Fruit fly (Drosophila melanogaster): ENCODE measurements around the gene upd2.

Gene upd2

DNA sequence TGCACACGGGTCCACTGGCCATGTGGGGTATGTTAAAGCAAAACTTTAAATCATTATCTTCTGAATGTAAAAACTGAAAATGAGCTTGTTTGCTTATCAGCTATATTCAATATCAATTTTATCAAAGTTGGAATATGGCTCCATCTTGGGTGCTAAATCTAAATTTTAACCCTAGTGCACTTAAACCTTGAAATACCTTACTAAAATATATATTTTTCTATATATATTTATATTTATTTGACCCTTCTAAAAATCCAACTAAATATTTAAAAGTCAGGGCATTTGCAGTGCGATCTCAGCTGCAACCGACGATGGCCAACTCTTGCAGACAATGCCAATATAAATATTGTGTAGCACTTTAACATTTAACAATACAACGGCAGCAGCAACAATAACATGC lies 19.1 kb upstream of the upd2 start:
- TF ChIP-seq pan (optimal IDR thresholded peaks at IDR 0.05) (no peak), Dll (optimal IDR thresholded peaks at IDR 0.05) (no peak), CG8478 (optimal IDR thresholded peaks at IDR 0.05) (no peak), usp (GFP tag; optimal IDR thresholded peaks at IDR 0.05) (no peak), psq (optimal IDR thresholded peaks at IDR 0.05) (no peak), EcR (GFP tag; optimal IDR thresholded peaks at IDR 0.05) (no peak)

DNA sequence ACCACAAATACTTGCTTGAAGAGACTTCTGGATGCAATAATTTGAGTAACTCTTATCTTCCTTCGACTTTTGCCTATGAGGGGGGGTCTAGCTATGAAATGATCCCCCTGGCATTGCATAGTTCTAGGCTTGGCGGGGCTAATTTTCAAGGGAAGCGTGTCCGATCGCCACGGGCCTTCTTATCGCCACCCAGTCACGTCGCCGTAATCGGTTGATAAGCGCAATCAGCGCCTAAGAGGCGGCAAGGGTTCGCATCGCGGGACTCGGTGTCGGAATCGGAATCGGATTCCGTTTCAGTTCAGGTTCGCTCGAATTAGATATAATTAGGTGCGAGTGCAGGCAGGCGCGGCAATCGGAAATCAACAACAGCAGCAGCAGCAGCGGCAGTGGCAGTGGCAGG lies 18.4 kb upstream of the upd2 start:
- TF ChIP-seq usp (GFP tag; optimal IDR thresholded peaks at IDR 0.05) (no peak), EcR (GFP tag; optimal IDR thresholded peaks at IDR 0.05) (no peak), psq (optimal IDR thresholded peaks at IDR 0.05) (no peak), CG8478 (optimal IDR thresholded peaks at IDR 0.05) (no peak), Dll (optimal IDR thresholded peaks at IDR 0.05) (no peak), pan (optimal IDR thresholded peaks at IDR 0.05) (no peak)

DNA sequence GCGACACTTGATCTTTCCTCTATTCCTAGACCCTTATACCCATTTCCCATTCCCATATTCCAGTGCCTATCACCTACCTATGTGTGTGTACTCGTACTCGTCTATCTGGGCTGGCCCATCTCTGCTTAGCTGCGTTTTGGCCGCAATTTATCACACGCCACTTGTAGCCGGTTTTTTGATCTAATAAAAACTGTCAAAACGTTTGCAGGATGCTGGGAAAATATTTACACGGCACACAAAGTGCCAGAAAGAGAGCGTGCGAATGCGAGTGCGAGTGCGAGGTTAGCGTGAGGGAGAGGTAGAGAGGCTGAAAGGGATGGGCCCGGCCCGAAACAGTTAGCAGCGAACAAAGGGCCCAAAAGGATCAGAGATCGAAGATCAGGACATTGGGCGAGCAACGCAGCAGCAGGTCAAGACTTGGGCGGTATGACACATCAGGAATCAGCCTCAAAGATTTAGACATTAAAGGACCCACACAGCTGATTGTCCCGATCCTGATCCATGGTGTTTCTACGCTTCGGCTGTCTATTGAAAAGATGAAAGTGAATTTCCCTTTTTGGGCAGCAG lies 17.0 kb upstream of the upd2 start:
- TF ChIP-seq EcR (GFP tag; optimal IDR thresholded peaks at IDR 0.05) (no peak), usp (GFP tag; optimal IDR thresholded peaks at IDR 0.05) (no peak), CG8478 (optimal IDR thresholded peaks at IDR 0.05) (no peak), pan (optimal IDR thresholded peaks at IDR 0.05) (no peak), Dll (optimal IDR thresholded peaks at IDR 0.05) (no peak), psq (optimal IDR thresholded peaks at IDR 0.05) (no peak)

- TF ChIP-seq Dll (optimal IDR thresholded peaks at IDR 0.05) (no peak), psq (optimal IDR thresholded peaks at IDR 0.05) (no peak), pan (optimal IDR thresholded peaks at IDR 0.05) (no peak)
Measured at dm6 chrX:18259417-18259816, 16.3 kb upstream of the upd2 start, which contains the start of gene CG15059. TSS of gene CG15059 (minus strand) at chrX:18259517.

- no peak for TF ChIP-seq usp (GFP tag; optimal IDR thresholded peaks at IDR 0.05)
- TF ChIP-seq psq (optimal IDR thresholded peaks at IDR 0.05): no peak
- TF ChIP-seq pan (optimal IDR thresholded peaks at IDR 0.05): no peak
- TF ChIP-seq Dll (optimal IDR thresholded peaks at IDR 0.05): no peak
- TF ChIP-seq CG8478 (optimal IDR thresholded peaks at IDR 0.05): no peak
- no peak for TF ChIP-seq EcR (GFP tag; optimal IDR thresholded peaks at IDR 0.05)
Measured at dm6 chrX:18256244-18256885, 13.3 kb upstream of the upd2 start.

DNA sequence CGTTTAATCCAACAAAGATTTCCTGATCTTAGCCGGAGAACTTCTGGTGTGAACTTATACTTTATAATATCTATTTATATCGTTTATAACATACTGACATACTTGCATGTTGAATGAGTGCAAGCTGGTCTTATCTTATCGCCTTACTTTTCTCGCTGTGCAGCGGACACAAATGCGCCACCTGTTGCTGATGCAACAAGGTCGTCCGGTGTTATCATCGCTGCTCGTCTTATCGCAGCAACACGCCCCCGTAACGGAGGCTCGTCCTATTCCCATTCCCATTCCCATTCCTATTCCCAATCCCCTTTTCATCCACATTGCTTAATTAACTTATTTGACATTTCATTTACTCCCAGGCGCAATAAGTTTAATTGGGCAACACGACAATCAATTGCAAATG lies 11.4 kb upstream of the upd2 start:
- TF ChIP-seq psq (optimal IDR thresholded peaks at IDR 0.05) (no peak), usp (GFP tag; optimal IDR thresholded peaks at IDR 0.05) (no peak), Dll (optimal IDR thresholded peaks at IDR 0.05) (no peak), pan (optimal IDR thresholded peaks at IDR 0.05) (no peak), EcR (GFP tag; optimal IDR thresholded peaks at IDR 0.05) (no peak), CG8478 (optimal IDR thresholded peaks at IDR 0.05) (no peak)

- no peak for TF ChIP-seq EcR (GFP tag; optimal IDR thresholded peaks at IDR 0.05)
- no peak for TF ChIP-seq Dll (optimal IDR thresholded peaks at IDR 0.05)
- no peak for TF ChIP-seq pan (optimal IDR thresholded peaks at IDR 0.05)
- TF ChIP-seq psq (optimal IDR thresholded peaks at IDR 0.05): no peak
- TF ChIP-seq usp (GFP tag; optimal IDR thresholded peaks at IDR 0.05): no peak
- TF ChIP-seq CG8478 (optimal IDR thresholded peaks at IDR 0.05): no peak
Measured at dm6 chrX:18253773-18254172, 10.7 kb upstream of the upd2 start.

DNA sequence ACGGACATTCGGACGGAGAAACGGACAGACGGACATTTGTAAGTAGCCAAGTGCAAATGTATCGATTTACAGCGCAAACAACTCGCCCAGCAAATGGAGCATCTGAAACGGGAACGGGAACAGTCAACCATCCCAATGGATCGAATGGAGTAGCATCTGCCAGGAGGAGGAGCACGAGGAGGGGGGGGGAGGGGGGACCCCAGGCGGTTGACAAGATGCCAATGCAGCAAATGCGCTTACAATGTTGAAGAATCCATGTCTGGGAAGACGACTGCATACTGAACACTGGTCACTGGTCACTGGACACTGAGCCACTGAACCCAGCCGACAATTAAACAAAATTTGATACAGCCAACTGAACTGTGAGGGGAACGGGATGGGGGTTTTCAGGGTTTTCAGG lies 8.8 kb upstream of the upd2 start:
- TF ChIP-seq psq (optimal IDR thresholded peaks at IDR 0.05) (no peak), CG8478 (optimal IDR thresholded peaks at IDR 0.05) (no peak), pan (optimal IDR thresholded peaks at IDR 0.05) (no peak), Dll (optimal IDR thresholded peaks at IDR 0.05) (no peak), EcR (GFP tag; optimal IDR thresholded peaks at IDR 0.05) (no peak), usp (GFP tag; optimal IDR thresholded peaks at IDR 0.05) (no peak)

dm6 chrX:18248267-18248666 lies 5.2 kb upstream of the upd2 start:
- no peak for TF ChIP-seq CG8478 (optimal IDR thresholded peaks at IDR 0.05)
- no peak for TF ChIP-seq pan (optimal IDR thresholded peaks at IDR 0.05)

DNA sequence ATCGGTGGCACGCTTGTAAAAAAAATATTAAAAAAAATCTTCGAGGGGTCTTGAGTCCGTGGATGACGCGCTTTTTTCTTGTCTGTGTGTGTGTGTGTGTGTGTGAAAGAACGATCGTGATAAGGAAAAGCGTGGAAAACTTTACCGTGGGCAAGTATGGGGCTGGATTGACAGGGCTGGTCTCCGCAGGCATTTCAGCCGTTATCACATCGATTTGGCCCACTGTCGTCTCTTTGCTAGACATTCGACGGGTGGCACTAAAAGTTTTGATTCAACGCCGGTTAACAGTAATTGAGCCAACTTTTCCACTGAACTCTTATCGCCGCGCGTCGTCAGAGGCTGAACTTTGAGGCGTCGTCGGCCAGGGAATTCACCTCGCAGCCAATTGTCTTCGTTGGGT lies 3.8 kb upstream of the upd2 start:
- TF ChIP-seq EcR (GFP tag; optimal IDR thresholded peaks at IDR 0.05) (no peak), CG8478 (optimal IDR thresholded peaks at IDR 0.05) (no peak), pan (optimal IDR thresholded peaks at IDR 0.05) (no peak), usp (GFP tag; optimal IDR thresholded peaks at IDR 0.05) (no peak), psq (optimal IDR thresholded peaks at IDR 0.05) (no peak), Dll (optimal IDR thresholded peaks at IDR 0.05) (no peak)

DNA sequence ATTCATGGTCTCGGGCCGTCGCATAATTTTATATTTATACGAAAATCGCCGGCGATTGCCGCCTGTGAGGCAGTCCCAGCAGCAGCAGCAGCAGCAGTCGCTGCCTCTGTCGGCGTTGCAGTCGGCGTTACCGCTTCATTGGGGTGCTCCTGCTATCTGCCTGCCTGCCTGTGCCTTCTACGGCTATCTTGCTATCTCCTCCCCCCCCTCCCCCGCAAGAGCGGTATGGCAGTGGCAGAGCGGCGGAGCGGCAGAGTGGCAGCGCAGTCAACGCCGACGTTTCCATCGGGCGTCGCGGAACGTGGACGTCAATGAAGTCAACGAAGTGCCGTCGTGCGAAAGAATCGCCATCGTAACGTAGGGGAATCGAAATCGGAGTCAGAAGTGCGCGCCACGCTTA lies 2.1 kb upstream of the upd2 start:
- TF ChIP-seq psq (optimal IDR thresholded peaks at IDR 0.05): no peak
- no peak for TF ChIP-seq CG8478 (optimal IDR thresholded peaks at IDR 0.05)
- TF ChIP-seq pan (optimal IDR thresholded peaks at IDR 0.05): no peak
- TF ChIP-seq EcR (GFP tag; optimal IDR thresholded peaks at IDR 0.05): no peak
- no peak for TF ChIP-seq usp (GFP tag; optimal IDR thresholded peaks at IDR 0.05)
- no peak for TF ChIP-seq Dll (optimal IDR thresholded peaks at IDR 0.05)

DNA sequence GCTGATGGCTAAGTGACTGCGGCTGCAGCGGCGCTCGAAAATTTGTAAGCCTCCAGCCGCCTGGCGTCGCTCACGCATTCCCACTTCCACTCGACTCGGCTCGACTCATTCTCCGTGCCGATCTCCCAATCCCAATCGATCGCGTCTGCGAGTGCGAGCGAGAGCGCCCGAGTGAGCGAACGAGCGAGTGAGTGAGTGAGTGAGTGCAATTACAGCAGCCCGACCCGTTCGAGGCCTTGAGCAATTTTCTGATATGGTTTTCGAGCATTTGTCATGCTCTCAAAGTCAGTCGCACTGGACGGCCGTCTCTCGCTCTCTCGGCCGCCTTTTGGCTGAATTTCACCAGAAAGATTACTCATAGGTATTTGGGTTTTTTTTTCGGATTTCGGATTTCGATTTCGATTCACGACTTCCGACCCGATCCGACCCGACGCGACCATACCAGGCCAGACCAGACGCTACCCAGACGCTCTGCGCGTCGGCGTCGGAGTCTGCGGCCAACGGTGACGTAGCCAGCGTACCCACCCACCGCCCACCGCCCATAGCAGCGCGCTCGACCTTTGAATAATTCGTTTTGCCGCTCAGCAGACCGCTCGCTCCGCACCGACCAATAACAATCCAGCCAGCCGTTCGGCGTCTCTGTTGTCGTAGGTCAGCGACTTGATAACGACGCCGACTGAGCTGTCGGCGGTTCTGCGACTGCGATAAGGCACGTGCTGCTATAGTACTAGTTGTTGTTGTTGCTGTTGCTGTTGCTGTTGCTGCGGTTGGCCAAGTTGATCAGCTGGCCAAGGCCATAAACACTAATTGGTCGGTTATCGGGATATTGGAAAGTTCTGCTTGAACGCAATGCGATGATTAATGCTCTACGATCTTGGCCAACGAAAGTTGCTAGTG lies 540 bp upstream of the upd2 start:
- TF ChIP-seq EcR (GFP tag; optimal IDR thresholded peaks at IDR 0.05) (no peak), CG8478 (optimal IDR thresholded peaks at IDR 0.05) (no peak), Dll (optimal IDR thresholded peaks at IDR 0.05) (peak; percentile 70), pan (optimal IDR thresholded peaks at IDR 0.05) (no peak), psq (optimal IDR thresholded peaks at IDR 0.05) (no peak), usp (GFP tag; optimal IDR thresholded peaks at IDR 0.05) (no peak)

Measured in whole organism.